Fruit fly (Drosophila melanogaster): Measurements from ENCODE around the gene DNAlig3.

- TF ChIP-seq gl (tag; optimal IDR thresholded peaks at IDR 0.05) (no peak), CG32121 (GFP tag; IDR thresholded peaks at IDR 0.05) (no peak), CG8159 (tag; optimal IDR thresholded peaks at IDR 0.05) (no peak), CG12605 (GFP tag; IDR thresholded peaks at IDR 0.05) (no peak), Snoo (tag; optimal IDR thresholded peaks at IDR 0.05) (no peak)
Observed at dm6 chr3R:12448344-12448743, 46.7 kb upstream of the DNAlig3 start.

All from whole organism, pupa.